Fruit fly (Drosophila melanogaster): ENCODE measurements around the gene CG45101.

CG45101 gene

DNA sequence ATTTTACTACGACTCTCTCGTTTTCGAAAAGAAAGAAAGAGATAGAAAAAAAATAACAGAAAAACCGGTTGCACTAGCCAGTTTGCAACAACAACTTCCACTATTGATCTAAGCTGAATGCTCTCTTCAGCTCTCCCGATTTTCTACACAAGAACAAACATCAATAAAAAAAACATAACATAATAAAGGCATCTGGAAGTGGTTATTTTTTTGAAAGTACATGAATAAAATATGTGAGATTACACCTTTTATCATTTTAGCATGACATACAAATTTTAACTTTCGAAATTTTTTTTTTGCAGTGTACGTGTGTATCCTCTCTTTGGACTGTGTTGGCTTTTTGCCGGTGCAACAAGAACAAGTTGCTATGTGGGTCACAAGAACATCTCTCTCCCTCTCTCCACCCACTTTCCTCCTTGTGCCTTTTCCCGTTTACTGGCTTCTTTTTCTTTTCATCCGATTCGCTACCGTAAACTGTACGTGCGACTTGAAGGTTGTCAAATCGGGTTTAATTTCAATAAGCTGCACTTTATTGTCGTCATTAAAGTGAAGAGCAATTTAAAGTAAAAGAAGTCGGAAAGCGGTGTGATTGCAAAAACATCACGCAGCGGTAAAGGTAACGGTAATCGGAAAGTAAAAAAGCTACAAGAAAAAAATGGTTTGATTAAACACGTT, 19.9 kb downstream of the CG45101 start (continued):
- TF ChIP-seq CG10147 (GFP tag; optimal IDR thresholded peaks at IDR 0.05), result peak; percentile 95
- peak; percentile 97 for TF ChIP-seq gcm (GFP tag; optimal IDR thresholded peaks at IDR 0.05)
- peak; percentile 95 for TF ChIP-seq CrebB (tag; optimal IDR thresholded peaks at IDR 0.05)
- TF ChIP-seq CG8924 (tag; optimal IDR thresholded peaks at IDR 0.05), result peak; percentile 97
- TF ChIP-seq Asciz (GFP tag; optimal IDR thresholded peaks at IDR 0.05), result peak; percentile 98
- peak; percentile 58 for TF ChIP-seq Fer2 (tag; optimal IDR thresholded peaks at IDR 0.05)
- peak; percentile 76; the same call in 1 of the 2 replicates for TF ChIP-seq MBD-R2 (GFP tag; IDR thresholded peaks at IDR 0.05)
- no peak for TF ChIP-seq Scr (GFP tag; IDR thresholded peaks at IDR 0.05; ENCODE audit: partially characterized antibody)
- TF ChIP-seq CG14050 (GFP tag; IDR thresholded peaks at IDR 0.05), result peak; percentile 93
- peak; percentile 79 for TF ChIP-seq scrt (GFP tag; optimal IDR thresholded peaks at IDR 0.05)
- TF ChIP-seq Gug (GFP tag; IDR thresholded peaks at IDR 0.05), result peak; percentile 87
- peak; percentile 78 for TF ChIP-seq cas (GFP tag; IDR thresholded peaks at IDR 0.05)
- peak; percentile 99 for TF ChIP-seq vvl (GFP tag; IDR thresholded peaks at IDR 0.05)
- peak; percentile 93 for TF ChIP-seq CG12155 (GFP tag; optimal IDR thresholded peaks at IDR 0.05)
- peak; percentile 97 for TF ChIP-seq Atf-2 (GFP tag; optimal IDR thresholded peaks at IDR 0.05)
- peak; percentile 92 for TF ChIP-seq ems (GFP tag; optimal IDR thresholded peaks at IDR 0.05)
- peak; percentile 83 for TF ChIP-seq gt (GFP tag; IDR thresholded peaks at IDR 0.05)
- peak; percentile 93 for TF ChIP-seq grau (tag; optimal IDR thresholded peaks at IDR 0.05)
- TF ChIP-seq CG10267 (tag; optimal IDR thresholded peaks at IDR 0.05), result peak; percentile 94
- TF ChIP-seq gcm2 (GFP tag; optimal IDR thresholded peaks at IDR 0.05), result peak; percentile 95
- TF ChIP-seq CG32767 (GFP tag; IDR thresholded peaks at IDR 0.05), result peak; percentile 97
- TF ChIP-seq D19A (tag; optimal IDR thresholded peaks at IDR 0.05), result peak; percentile 95
- TF ChIP-seq H15 (GFP tag; IDR thresholded peaks at IDR 0.05), result peak; percentile 95
- TF ChIP-seq Mes4 (GFP tag; optimal IDR thresholded peaks at IDR 0.05), result peak; percentile 98
- TF ChIP-seq so (GFP tag; IDR thresholded peaks at IDR 0.05), result peak; percentile 97
- peak; percentile 98 for TF ChIP-seq CG12236 (GFP tag; optimal IDR thresholded peaks at IDR 0.05)
- peak; percentile 72 for TF ChIP-seq Sry-δ (GFP tag; optimal IDR thresholded peaks at IDR 0.05)
- TF ChIP-seq tup (GFP tag; optimal IDR thresholded peaks at IDR 0.05), result peak; percentile 84
- peak; percentile 40 for TF ChIP-seq Hey (tag; optimal IDR thresholded peaks at IDR 0.05)
- peak; percentile 96 for TF ChIP-seq slp2 (GFP tag; optimal IDR thresholded peaks at IDR 0.05)
- peak in 1 of 2 experiments; percentile 70 for TF ChIP-seq insv (GFP tag; optimal IDR thresholded peaks at IDR 0.05)
- peak; percentile 98 for TF ChIP-seq CG12391 (tag; optimal IDR thresholded peaks at IDR 0.05)
- TF ChIP-seq Atf6 (GFP tag; IDR thresholded peaks at IDR 0.05), result peak; percentile 93
- peak; percentile 89 for TF ChIP-seq Meics (GFP tag; optimal IDR thresholded peaks at IDR 0.05)
- TF ChIP-seq MESR4 (GFP tag; optimal IDR thresholded peaks at IDR 0.05), result peak; percentile 56
- TF ChIP-seq sc (optimal IDR thresholded peaks at IDR 0.05), result no peak
- TF ChIP-seq sc (GFP tag; optimal IDR thresholded peaks at IDR 0.05), result peak; percentile 94
- TF ChIP-seq Taf1 (GFP tag; IDR thresholded peaks at IDR 0.05), result peak; percentile 75
- TF ChIP-seq croc (GFP tag; conservative IDR thresholded peaks at IDR 0.05), result peak; percentile 94
- TF ChIP-seq BtbVII (GFP tag; optimal IDR thresholded peaks at IDR 0.05), result peak; percentile 81
- TF ChIP-seq CG15696 (tag; optimal IDR thresholded peaks at IDR 0.05), result peak; percentile 93
- TF ChIP-seq CG9817 (tag; optimal IDR thresholded peaks at IDR 0.05), result peak; percentile 77
- TF ChIP-seq CG11247 (GFP tag; IDR thresholded peaks at IDR 0.05), result peak; percentile 89
- TF ChIP-seq aop (GFP tag; IDR thresholded peaks at IDR 0.05), result peak; percentile 92
- peak; percentile 96 for TF ChIP-seq CG18764 (GFP tag; optimal IDR thresholded peaks at IDR 0.05)
- TF ChIP-seq Bgb (GFP tag; IDR thresholded peaks at IDR 0.05; ENCODE audit: partially characterized antibody), result no peak
- TF ChIP-seq Abd-B (GFP tag; optimal IDR thresholded peaks at IDR 0.05), result peak; percentile 95
- TF ChIP-seq CG2678 (tag; optimal IDR thresholded peaks at IDR 0.05), result peak; percentile 97
- TF ChIP-seq Hsf (GFP tag; optimal IDR thresholded peaks at IDR 0.05), result peak; percentile 97
- peak; percentile 95 for TF ChIP-seq CG14014 (GFP tag; IDR thresholded peaks at IDR 0.05)

Data from whole organism, embryonic.